Fruit fly (Drosophila melanogaster): Measurements from ENCODE around the gene Moe.

DNA sequence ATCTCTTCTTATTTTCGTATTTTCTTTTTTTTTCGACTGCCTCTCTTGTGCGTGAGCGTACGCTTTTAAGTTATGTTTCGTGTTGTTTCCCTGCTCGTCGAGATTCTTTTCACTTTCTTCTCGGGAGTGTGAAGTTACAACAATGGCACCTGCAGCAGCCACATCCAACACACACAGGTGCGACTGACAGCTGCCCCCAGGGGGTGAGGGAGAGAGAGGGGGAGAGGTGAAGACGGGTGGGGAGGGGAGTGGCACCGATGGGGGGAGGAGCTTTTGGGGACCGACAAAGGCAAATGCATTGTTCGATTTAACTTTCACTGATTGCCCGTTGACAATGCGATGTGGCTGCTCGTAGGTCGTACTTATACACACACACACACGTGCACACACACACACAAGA lies 56.7 kb downstream of the Moe start:
- TF ChIP-seq cyc (GFP tag; optimal IDR thresholded peaks at IDR 0.05) (no peak), eg (GFP tag; IDR thresholded peaks at IDR 0.05) (no peak), CG1621 (tag; optimal IDR thresholded peaks at IDR 0.05) (no peak), Gug (GFP tag; IDR thresholded peaks at IDR 0.05) (no peak), fkh (GFP tag; optimal IDR thresholded peaks at IDR 0.05) (no peak), achi (GFP tag; optimal IDR thresholded peaks at IDR 0.05) (no peak), Eip93F (GFP tag; optimal IDR thresholded peaks at IDR 0.05) (no peak), Lpt (GFP tag; optimal IDR thresholded peaks at IDR 0.05) (no peak), dac (GFP tag; optimal IDR thresholded peaks at IDR 0.05) (no peak), Hr39 (GFP tag; optimal IDR thresholded peaks at IDR 0.05) (no peak), esn (GFP tag; optimal IDR thresholded peaks at IDR 0.05) (no peak), CG6854 (GFP tag; optimal IDR thresholded peaks at IDR 0.05) (no peak), lz (GFP tag; optimal IDR thresholded peaks at IDR 0.05) (no peak), CG11902 (GFP tag; optimal IDR thresholded peaks at IDR 0.05) (no peak)

Measured in whole organism, prepupa.